Worm (Caenorhabditis elegans) whole organism, young adult: ENCODE data around the gene flp-18.

Source experiments
- B0019.2 ChIP-seq: fragments of 200-800 bp; sonication (Bioruptor generic); conservative IDR thresholded peaks from 2 replicates; pipeline ENCODE4 v1.3.6; 2022; ENCODE audit warnings: missing genetic modification reagents, missing genetic modification characterization, missing compliant biosample characterization
- C06A6.2 ChIP-seq: fragments of 200-800 bp; sonication (Bioruptor generic); conservative IDR thresholded peaks from 2 replicates; pipeline ENCODE4 v1.3.6; 2022; ENCODE audit warnings: missing genetic modification characterization, missing compliant biosample characterization
- F23B12.7 ChIP-seq: sonication (generic microtip); optimal IDR thresholded peaks from 2 replicates; lab custom pipeline; 2017; ENCODE audit warnings: missing genetic modification characterization, mild to moderate bottlenecking, missing compliant biosample characterization, antibody characterized with exemption, moderate library complexity; ENCODE audit not compliant: insufficient read depth
- F52B5.7 ChIP-seq: sonication (generic microtip); optimal IDR thresholded peaks from 2 replicates; lab custom pipeline; 2016; ENCODE audit warnings: mild to moderate bottlenecking, missing genetic modification characterization, missing compliant biosample characterization
- akir-1 ChIP-seq: fragments of 200-800 bp; sonication (Bioruptor generic); optimal IDR thresholded peaks from 2 replicates; lab custom pipeline; 2018; ENCODE audit warnings: mild to moderate bottlenecking, missing genetic modification characterization, moderate library complexity, missing compliant biosample characterization
- aptf-2 ChIP-seq: fragments of 200-800 bp; sonication (Bioruptor generic); conservative IDR thresholded peaks from 2 replicates; pipeline ENCODE4 v1.3.6; 2022; ENCODE audit warnings: missing genetic modification reagents, missing genetic modification characterization, missing compliant biosample characterization
- athp-1 ChIP-seq: sonication (generic microtip); optimal IDR thresholded peaks from 2 replicates; lab custom pipeline; 2017; ENCODE audit warnings: mild to moderate bottlenecking, missing genetic modification characterization, missing compliant biosample characterization
- attf-3 ChIP-seq: fragments of 200-800 bp; sonication (Bioruptor generic); conservative IDR thresholded peaks from 2 replicates; pipeline ENCODE4 v1.3.6; 2022; ENCODE audit warnings: missing genetic modification reagents, missing genetic modification characterization, missing compliant biosample characterization
- cebp-1 ChIP-seq, 2 experiments: fragments of 200-800 bp in 1 of 2; sonication (Bioruptor generic) in 1 of 2; sonication (generic microtip) in 1 of 2; IDR thresholded peaks in 1 of 2; optimal IDR thresholded peaks in 1 of 2; 2 replicates each; pipeline versions ENCODE4 v1.3.6 to Lab custom; 2017 to 2022; ENCODE audit warnings: missing compliant biosample characterization in 2 of 2, missing genetic modification characterization in 2 of 2, mild to moderate bottlenecking in 1 of 2, missing genetic modification reagents in 1 of 2, moderate library complexity in 1 of 2
- ceh-100 ChIP-seq: fragments of 200-800 bp; sonication (Bioruptor generic); IDR thresholded peaks from 2 replicates; pipeline ENCODE4 v1.3.6; 2022; ENCODE audit warnings: missing genetic modification reagents, missing genetic modification characterization, missing compliant biosample characterization
- chd-7 ChIP-seq: sonication (generic microtip); optimal IDR thresholded peaks from 2 replicates; lab custom pipeline; 2016; ENCODE audit warnings: mild to moderate bottlenecking, missing genetic modification characterization, moderate library complexity, missing compliant biosample characterization
- egl-44 ChIP-seq: fragments of 200-800 bp; sonication (Bioruptor generic); IDR thresholded peaks from 2 replicates; pipeline ENCODE4 v1.3.6; 2022; ENCODE audit warnings: missing genetic modification reagents, missing genetic modification characterization, missing compliant biosample characterization
- hlh-12 ChIP-seq: sonication (generic microtip); optimal IDR thresholded peaks from 2 replicates; lab custom pipeline; 2016; ENCODE audit warnings: missing genetic modification characterization, missing compliant biosample characterization
- hrde-1 ChIP-seq: sonication (generic microtip); optimal IDR thresholded peaks from 2 replicates; lab custom pipeline; 2016; ENCODE audit warnings: missing genetic modification characterization, mild to moderate bottlenecking, missing compliant biosample characterization, moderate library complexity, missing genotype, missing genetic modification reagents, borderline replicate concordance
- lin-26 ChIP-seq: fragments of 200-800 bp; sonication (Bioruptor generic); IDR thresholded peaks from 2 replicates; pipeline ENCODE4 v1.3.6; 2022; ENCODE audit warnings: missing genetic modification reagents, missing genetic modification characterization, missing compliant biosample characterization
- lin-35 ChIP-seq, 3 experiments: fragments of 150-350 bp in 2 of 3; sonication (generic microtip) in 1 of 3; optimal IDR thresholded peaks; 2 replicates each; lab custom pipeline; 2014 to 2018; ENCODE audit warnings: missing biosample characterization in 3 of 3, missing genetic modification characterization in 3 of 3, missing genetic modification reagents in 3 of 3
- lin-40 ChIP-seq: sonication (generic microtip); optimal IDR thresholded peaks from 2 replicates; lab custom pipeline; 2016; ENCODE audit warnings: missing genetic modification characterization, mild to moderate bottlenecking, missing compliant biosample characterization, missing genotype, missing genetic modification reagents
- lsl-1 ChIP-seq: fragments of 200-800 bp; sonication (Bioruptor generic); optimal IDR thresholded peaks from 2 replicates; lab custom pipeline; 2018; ENCODE audit warnings: mild to moderate bottlenecking, missing genetic modification characterization, moderate library complexity, missing compliant biosample characterization
- lsy-27 ChIP-seq: sonication (generic microtip); optimal IDR thresholded peaks from 2 replicates; lab custom pipeline; 2017; ENCODE audit warnings: missing genetic modification characterization, mild to moderate bottlenecking, missing compliant biosample characterization, antibody characterized with exemption, missing genotype, borderline replicate concordance; ENCODE audit not compliant: insufficient read depth
- madf-10 ChIP-seq: sonication (generic microtip); optimal IDR thresholded peaks from 2 replicates; lab custom pipeline; 2016; ENCODE audit warnings: mild to moderate bottlenecking, missing genetic modification characterization, missing compliant biosample characterization
- madf-6 ChIP-seq: fragments of 200-800 bp; sonication (Bioruptor generic); IDR thresholded peaks from 2 replicates; pipeline ENCODE4 v1.3.6; 2022; ENCODE audit warnings: missing genetic modification reagents, missing genetic modification characterization, missing compliant biosample characterization
- madf-8 ChIP-seq: fragments of 200-800 bp; sonication (Bioruptor generic); conservative IDR thresholded peaks from 2 replicates; pipeline ENCODE4 v1.3.6; 2022; ENCODE audit warnings: missing genetic modification reagents, missing genetic modification characterization, missing compliant biosample characterization
- nfya-1 ChIP-seq: sonication (generic microtip); optimal IDR thresholded peaks from 2 replicates; lab custom pipeline; 2017; ENCODE audit warnings: antibody characterized with exemption, missing compliant biosample characterization, missing genetic modification characterization, borderline replicate concordance; ENCODE audit not compliant: insufficient read depth
- nhr-120 ChIP-seq: fragments of 200-800 bp; sonication (Bioruptor generic); IDR thresholded peaks from 2 replicates; pipeline ENCODE4 v1.3.6; 2022; ENCODE audit warnings: missing genetic modification characterization, missing compliant biosample characterization
- nhr-80 ChIP-seq: sonication (generic microtip); optimal IDR thresholded peaks from 2 replicates; lab custom pipeline; 2016; ENCODE audit warnings: missing genetic modification characterization, missing compliant biosample characterization
- pbrm-1 ChIP-seq: fragments of 200-800 bp; sonication (Bioruptor generic); IDR thresholded peaks from 2 replicates; pipeline ENCODE4 v1.3.6; 2022; ENCODE audit warnings: missing genetic modification reagents, missing genetic modification characterization, missing compliant biosample characterization
- snpc-1.3 ChIP-seq: sonication (generic microtip); optimal IDR thresholded peaks from 2 replicates; lab custom pipeline; 2017; ENCODE audit warnings: missing genetic modification characterization, mild to moderate bottlenecking, missing compliant biosample characterization, antibody characterized with exemption, moderate library complexity, missing genotype, missing genetic modification reagents; ENCODE audit not compliant: insufficient read depth
- sptf-2 ChIP-seq: fragments of 200-800 bp; sonication (Bioruptor generic); optimal IDR thresholded peaks from 2 replicates; lab custom pipeline; 2018; ENCODE audit warnings: mild to moderate bottlenecking, missing genetic modification characterization, missing compliant biosample characterization
- tlf-1 ChIP-seq: fragments of 200-800 bp; sonication (Bioruptor generic); optimal IDR thresholded peaks from 2 replicates; lab custom pipeline; 2018; ENCODE audit warnings: mild to moderate bottlenecking, missing genetic modification characterization, missing compliant biosample characterization
- xnd-1 ChIP-seq: sonication (generic microtip); optimal IDR thresholded peaks from 2 replicates; lab custom pipeline; 2016; ENCODE audit warnings: missing genotype, missing genetic modification reagents, missing genetic modification characterization, missing compliant biosample characterization
- zfh-2 ChIP-seq: fragments of 200-800 bp; sonication (Bioruptor generic); conservative IDR thresholded peaks from 2 replicates; pipeline ENCODE4 v1.3.6; 2022; ENCODE audit warnings: missing genetic modification reagents, missing genetic modification characterization, missing compliant biosample characterization
- ztf-6 ChIP-seq: fragments of 200-800 bp; sonication (Bioruptor generic); IDR thresholded peaks from 2 replicates; pipeline ENCODE4 v1.3.6; 2022; ENCODE audit warnings: missing genetic modification reagents, missing genetic modification characterization, missing compliant biosample characterization

flp-18 gene

DNA sequence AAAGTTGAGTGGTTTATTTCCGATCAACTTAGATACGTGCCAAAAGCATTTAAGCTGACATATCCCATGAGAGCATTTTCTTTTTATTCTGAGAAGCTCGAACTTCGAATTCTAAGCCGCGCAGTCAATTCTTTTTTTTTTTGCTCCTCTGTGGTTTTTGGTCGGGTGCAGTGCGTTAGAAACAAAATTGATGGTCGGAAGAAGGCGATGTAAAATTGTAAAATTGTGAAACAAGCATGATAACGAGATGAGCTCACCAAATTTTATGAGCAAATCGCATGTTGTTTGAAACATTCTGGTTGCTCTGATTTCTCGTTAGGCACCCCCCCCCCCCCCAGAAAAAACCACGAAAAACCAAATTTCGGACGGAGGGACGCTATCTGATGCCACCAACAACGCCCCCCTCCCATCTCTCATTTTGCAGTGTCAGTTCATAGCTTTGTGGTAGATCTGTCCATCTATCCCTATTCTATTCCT lies 6.3 kb upstream of the flp-18 start, which contains the start of gene aqp-7:
Gene aqp-7 (plus strand): TSS at position 427 of the 477 bp plus-strand sequence.
- no peak for TF ChIP-seq egl-44 (GFP tag; lab: Robert Waterston, UW)
- TF ChIP-seq ceh-100 (GFP tag; lab: Robert Waterston, UW): no peak

DNA sequence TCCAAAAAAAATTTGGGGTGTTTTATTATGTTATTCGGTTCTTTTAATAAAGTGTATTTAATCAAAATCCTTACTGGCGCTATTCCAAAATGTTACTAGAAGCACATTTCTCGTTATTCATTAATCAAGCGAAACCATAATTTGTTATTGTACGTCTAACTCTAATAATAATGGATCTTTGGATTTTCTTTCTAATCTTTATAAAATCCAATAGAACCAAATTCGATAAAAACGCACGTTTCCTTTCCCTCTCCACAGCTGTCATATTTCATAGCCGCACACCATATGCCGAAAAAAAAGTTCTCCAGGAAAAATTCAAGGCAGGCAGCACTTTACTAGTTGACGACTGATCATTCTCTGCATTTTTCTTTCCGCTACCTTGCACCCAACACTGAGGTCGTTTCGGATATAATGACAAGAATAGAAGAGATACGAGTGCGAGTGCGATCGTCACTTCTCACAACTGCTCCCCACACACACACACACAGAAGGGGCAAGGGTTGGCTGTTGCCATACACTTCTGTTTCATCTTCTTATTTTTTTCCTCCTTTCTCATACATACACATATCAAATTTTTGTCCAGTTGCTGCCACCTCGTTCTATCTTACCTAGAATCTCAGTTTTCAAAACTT lies 5.3 kb upstream of the flp-18 start:
- TF ChIP-seq hrde-1 (no peak), pbrm-1 (GFP tag; lab: Robert Waterston, UW) (no peak), madf-8 (GFP tag; lab: Robert Waterston, UW) (no peak), attf-3 (no peak), C06A6.2 (GFP tag; lab: Robert Waterston, UW) (no peak), zfh-2 (GFP tag; lab: Robert Waterston, UW) (no peak), B0019.2 (GFP tag; lab: Robert Waterston, UW) (no peak), egl-44 (GFP tag; lab: Robert Waterston, UW) (no peak), lsl-1 (GFP tag; lab: Kevin White, UChicago) (no peak), nhr-120 (GFP tag; lab: Robert Waterston, UW) (no peak), sptf-2 (GFP tag; lab: Kevin White, UChicago) (no peak), lin-26 (no peak)
- TF ChIP-seq, all 124 proteins: peak for 0

DNA sequence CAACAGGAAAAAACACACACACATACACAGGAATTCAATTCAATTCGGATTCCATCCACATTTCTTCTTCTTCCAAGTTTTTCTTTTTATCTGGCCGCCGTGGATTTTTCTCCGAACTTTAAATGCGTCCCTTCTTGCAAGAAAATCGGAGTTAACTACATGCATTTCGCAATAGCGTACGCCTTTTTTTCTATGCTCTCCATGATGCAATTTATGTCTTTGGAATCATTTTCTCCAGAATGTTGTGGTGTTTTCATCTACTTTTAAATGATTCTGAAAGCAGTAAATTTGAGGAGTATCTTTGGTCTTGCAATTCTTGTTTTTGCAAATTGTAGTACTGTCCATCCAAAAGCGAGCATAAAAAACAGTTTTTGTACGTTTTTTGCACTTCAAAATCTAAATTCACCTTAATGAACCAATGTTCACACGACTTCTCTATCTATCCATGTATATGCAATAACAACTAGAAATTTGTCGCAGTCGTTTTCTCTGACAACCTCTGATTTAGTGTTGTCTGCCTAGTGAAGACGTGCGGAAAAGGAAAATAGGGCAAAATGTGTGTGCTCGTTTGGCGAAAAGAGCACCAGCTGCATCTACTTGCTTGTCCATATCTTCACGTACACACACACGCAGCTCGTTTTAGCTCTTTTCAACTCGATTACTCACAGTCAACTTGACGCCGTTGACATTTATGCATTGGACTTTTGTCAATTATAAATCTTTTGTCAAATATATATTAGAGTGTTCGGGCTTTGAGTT lies 4.2 kb upstream of the flp-18 start:
- no peak for TF ChIP-seq tlf-1 (GFP tag; lab: Kevin White, UChicago)
- TF ChIP-seq akir-1: no peak
- TF ChIP-seq ztf-6: no peak
- peak; percentile 56; the same call in 1 of the 2 replicates for TF ChIP-seq cebp-1 (GFP tag; IDR thresholded peaks at IDR 0.05; lab: Robert Waterston, UW)
- peak; percentile 89 for TF ChIP-seq cebp-1 (tag; optimal IDR thresholded peaks at IDR 0.05; lab: Kevin White, UChicago)
- TF ChIP-seq, all 124 proteins: peak for 1

DNA sequence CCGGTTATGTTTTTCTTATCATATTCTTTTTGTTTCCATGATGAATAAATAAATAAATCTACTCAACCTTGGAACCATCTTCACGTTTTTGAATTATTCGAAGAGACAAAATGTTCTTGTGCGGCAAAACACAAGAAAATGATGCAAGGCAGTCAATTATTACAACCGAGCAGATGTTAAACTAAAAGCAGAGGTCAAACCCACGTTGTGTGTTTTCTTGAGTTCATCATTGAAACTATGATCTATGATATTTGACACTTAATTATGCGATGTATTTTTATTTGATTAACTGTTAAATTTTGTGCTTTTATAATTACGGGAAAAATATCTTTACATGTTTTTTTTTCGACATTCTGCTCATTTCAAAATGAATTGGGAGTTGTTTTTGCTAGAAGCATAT lies 3.1 kb upstream of the flp-18 start:
- no peak for TF ChIP-seq lsy-27 (tag; lab: Kevin White, UChicago)
- TF ChIP-seq madf-8 (GFP tag; lab: Robert Waterston, UW): no peak
- TF ChIP-seq madf-10: no peak
- no peak for TF ChIP-seq aptf-2 (GFP tag; lab: Robert Waterston, UW)
- TF ChIP-seq F52B5.7 (tag; lab: Kevin White, UChicago): no peak
- TF ChIP-seq snpc-1.3 (tag; lab: Kevin White, UChicago): no peak
- TF ChIP-seq, all 124 proteins: peak for 0

DNA sequence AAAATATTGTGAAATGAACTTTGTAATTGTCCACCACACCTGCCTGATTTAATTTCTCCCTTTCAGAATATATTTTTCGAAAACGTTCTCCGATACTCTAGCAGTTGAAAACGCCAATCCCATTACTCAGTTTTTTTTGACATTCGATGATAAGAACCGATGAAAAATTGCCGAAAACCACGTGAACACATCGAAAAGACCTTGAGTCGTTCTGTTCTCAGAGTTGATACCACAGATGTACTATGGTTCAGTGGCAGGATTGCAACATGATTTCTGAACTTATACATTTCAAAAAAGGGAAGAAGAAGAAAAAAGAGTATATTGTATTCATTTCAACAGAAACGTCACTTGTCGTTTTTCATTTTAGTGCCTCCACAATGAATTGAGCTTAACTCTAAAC lies 1.6 kb upstream of the flp-18 start:
- TF ChIP-seq lin-40 (tag; lab: Kevin White, UChicago) (peak; percentile 16), xnd-1 (tag; lab: Kevin White, UChicago) (no peak), F23B12.7 (tag; lab: Kevin White, UChicago) (no peak), chd-7 (tag; lab: Kevin White, UChicago) (no peak), madf-6 (no peak), nfya-1 (tag; lab: Kevin White, UChicago) (no peak), cebp-1 (GFP tag; IDR thresholded peaks at IDR 0.05; lab: Robert Waterston, UW) (no peak), cebp-1 (tag; optimal IDR thresholded peaks at IDR 0.05; lab: Kevin White, UChicago) (peak; percentile 30), hlh-12 (tag; lab: Kevin White, UChicago) (no peak), lin-35 (GFP tag; optimal IDR thresholded peaks at IDR 0.05; lab: Kevin White, UChicago) (no peak), athp-1 (tag; lab: Kevin White, UChicago) (no peak), nhr-80 (tag; lab: Kevin White, UChicago) (peak; percentile 77)
